Worm (Caenorhabditis elegans) whole organism, L4/young adult: Measurements from ENCODE around the gene ZK945.8.

Source experiments
- W03F9.2 ChIP-seq: fragments of 150-350 bp; optimal IDR thresholded peaks from 2 replicates; lab custom pipeline; 2014; ENCODE audit warnings: missing biosample characterization, missing genetic modification characterization
- dao-5 ChIP-seq: sonication (generic microtip); optimal IDR thresholded peaks from 2 replicates; lab custom pipeline; 2016; ENCODE audit warnings: missing genotype, missing genetic modification characterization, moderate library complexity, missing compliant biosample characterization
- him-1 ChIP-seq: sonication (generic microtip); optimal IDR thresholded peaks from 2 replicates; lab custom pipeline; 2016; ENCODE audit warnings: missing genotype, missing genetic modification reagents, missing genetic modification characterization, missing compliant biosample characterization

- TF ChIP-seq dao-5 (tag; lab: Kevin White, UChicago) (no peak), him-1 (no peak), W03F9.2 (tag; lab: Kevin White, UChicago) (no peak)
Measured at ce11 chrII:10122465-10122864, 14.0 kb downstream of the ZK945.8 start, which contains the start of gene F27E5.7.
